Worm (Caenorhabditis elegans): ENCODE measurements around the gene Y4C6B.1.

The Y4C6B.1 gene

ce11 chrIV:5394687-5395086 lies 40.4 kb downstream of the Y4C6B.1 start, which contains the start of the genes perm-3 and swsn-6 (continued):
- TF ChIP-seq daf-16 (GFP tag; optimal IDR thresholded peaks at IDR 0.05) (peak in 1 of 2 experiments; percentile 27), daf-16 (tag; optimal IDR thresholded peaks at IDR 0.05) (peak; percentile 44), egl-43 (GFP tag; IDR thresholded peaks at IDR 0.05) (no peak), spr-1 (tag; optimal IDR thresholded peaks at IDR 0.05) (peak; percentile 35), zag-1 (tag; optimal IDR thresholded peaks at IDR 0.05) (no peak), zip-11 (GFP tag; IDR thresholded peaks at IDR 0.05) (no peak), dmd-8 (GFP tag; IDR thresholded peaks at IDR 0.05) (no peak), F49E8.2 (tag; optimal IDR thresholded peaks at IDR 0.05; ENCODE audit: borderline replicate concordance) (no peak), saeg-2 (GFP tag; IDR thresholded peaks at IDR 0.05) (no peak), zip-2 (tag; optimal IDR thresholded peaks at IDR 0.05) (no peak), attf-4 (tag; optimal IDR thresholded peaks at IDR 0.05) (no peak), ctbp-1 (GFP tag; IDR thresholded peaks at IDR 0.05) (no peak), mep-1 (tag; optimal IDR thresholded peaks at IDR 0.05) (peak; percentile 78), hlh-11 (tag; optimal IDR thresholded peaks at IDR 0.05) (peak; percentile 63), hmg-1.1 (GFP tag; IDR thresholded peaks at IDR 0.05) (peak; percentile 68), nhr-48 (tag; optimal IDR thresholded peaks at IDR 0.05) (peak; percentile 25), F44E2.7 (GFP tag; IDR thresholded peaks at IDR 0.05) (no peak), ceh-62 (tag; optimal IDR thresholded peaks at IDR 0.05) (no peak), daf-19 (GFP tag; conservative IDR thresholded peaks at IDR 0.05) (no peak), ceh-82 (tag; optimal IDR thresholded peaks at IDR 0.05) (no peak), lir-3 (tag; optimal IDR thresholded peaks at IDR 0.05) (no peak), lsy-2 (tag; optimal IDR thresholded peaks at IDR 0.05) (peak; percentile 24 to 89), fkh-10 (GFP tag; optimal IDR thresholded peaks at IDR 0.05) (no peak), ztf-11 (tag; optimal IDR thresholded peaks at IDR 0.05) (no peak), tra-1 (GFP tag; IDR thresholded peaks at IDR 0.05) (no peak), unc-130 (GFP tag; optimal IDR thresholded peaks at IDR 0.05) (no peak), unc-62 (GFP tag; optimal IDR thresholded peaks at IDR 0.05 in 1 of 2) (no peak), unc-62 (tag; optimal IDR thresholded peaks at IDR 0.05) (no peak), ztf-7 (tag; optimal IDR thresholded peaks at IDR 0.05) (peak; percentile 64), fos-1 (tag; optimal IDR thresholded peaks at IDR 0.05) (no peak), hlh-30 (tag; optimal IDR thresholded peaks at IDR 0.05; ENCODE audit: insufficient read depth) (peak; percentile 67), snpc-4 (tag; optimal IDR thresholded peaks at IDR 0.05) (no peak), ZK546.5 (tag; optimal IDR thresholded peaks at IDR 0.05) (no peak), nhr-10 (tag; optimal IDR thresholded peaks at IDR 0.05) (no peak), nhr-42 (GFP tag; IDR thresholded peaks at IDR 0.05) (no peak), cey-2 (tag; optimal IDR thresholded peaks at IDR 0.05; ENCODE audit: borderline replicate concordance, insufficient read depth) (no peak), gei-8 (GFP tag; optimal IDR thresholded peaks at IDR 0.05) (no peak), jun-1 (tag; optimal IDR thresholded peaks at IDR 0.05) (no peak), lin-39 (tag; optimal IDR thresholded peaks at IDR 0.05) (no peak), snpc-1.2 (GFP tag; IDR thresholded peaks at IDR 0.05) (peak; percentile 82), nhr-77 (tag; optimal IDR thresholded peaks at IDR 0.05) (peak; percentile 42), ZK337.2 (GFP tag; IDR thresholded peaks at IDR 0.05) (no peak), mdl-1 (tag; optimal IDR thresholded peaks at IDR 0.05) (no peak), unc-39 (tag; optimal IDR thresholded peaks at IDR 0.05) (no peak), aly-2 (tag; optimal IDR thresholded peaks at IDR 0.05) (no peak), F10B5.3 (tag; optimal IDR thresholded peaks at IDR 0.05) (peak; percentile 47), F37D6.2 (tag; optimal IDR thresholded peaks at IDR 0.05) (peak; percentile 70), mdt-29 (GFP tag; IDR thresholded peaks at IDR 0.05) (no peak), daf-12 (tag; optimal IDR thresholded peaks at IDR 0.05) (no peak), nhr-41 (GFP tag; IDR thresholded peaks at IDR 0.05) (no peak), dpl-1 (GFP tag; optimal IDR thresholded peaks at IDR 0.05) (peak; percentile 86), spr-3 (GFP tag; optimal IDR thresholded peaks at IDR 0.05) (no peak), mxl-3 (GFP tag; optimal IDR thresholded peaks at IDR 0.05) (no peak), sdz-12 (GFP tag; optimal IDR thresholded peaks at IDR 0.05) (no peak)
